Worm (Caenorhabditis elegans) whole organism, L4 larva: ENCODE results near the gene clec-250.

Experiments used
- D1046.2 ChIP-seq: fragments of 200-800 bp; sonication (Bioruptor generic); IDR thresholded peaks from 2 replicates; pipeline ENCODE4 v1.3.6; 2022; ENCODE audit warnings: missing genetic modification characterization, missing compliant biosample characterization
- F10B5.3 ChIP-seq: sonication (generic microtip); optimal IDR thresholded peaks from 2 replicates; lab custom pipeline; 2016; ENCODE audit warnings: mild to moderate bottlenecking, missing genetic modification characterization, missing compliant biosample characterization
- F44E2.7 ChIP-seq: fragments of 200-800 bp; sonication (Bioruptor generic); IDR thresholded peaks from 2 replicates; pipeline ENCODE4 v2.1.2; 2022; ENCODE audit warnings: missing genetic modification characterization, missing compliant biosample characterization
- R02D3.7 ChIP-seq: fragments of 150-350 bp; sonication (generic microtip); optimal IDR thresholded peaks from 3 replicates; lab custom pipeline; 2014; ENCODE audit warnings: missing biosample characterization, missing genetic modification characterization
- T20F7.1 ChIP-seq: fragments of 200-800 bp; sonication (Bioruptor generic); optimal IDR thresholded peaks from 2 replicates; lab custom pipeline; 2018; ENCODE audit warnings: mild to moderate bottlenecking, missing genetic modification characterization, missing compliant biosample characterization
- Y105C5A.15 ChIP-seq: fragments of 200-800 bp; sonication (Bioruptor generic); IDR thresholded peaks from 2 replicates; pipeline ENCODE4 v1.3.6; 2022; ENCODE audit warnings: missing genetic modification characterization, missing compliant biosample characterization
- Y48G9A.11 ChIP-seq: fragments of 200-800 bp; sonication (Bioruptor generic); IDR thresholded peaks from 2 replicates; pipeline ENCODE4 v1.3.6; 2022; ENCODE audit warnings: missing genetic modification reagents, missing genetic modification characterization, missing compliant biosample characterization
- Y75B8A.6 ChIP-seq: fragments of 200-800 bp; sonication (Bioruptor generic); IDR thresholded peaks from 2 replicates; pipeline ENCODE4 v1.3.6; 2022; ENCODE audit warnings: missing genetic modification reagents, missing genetic modification characterization, missing compliant biosample characterization
- aha-1 ChIP-seq: fragments of 150-350 bp; peaks from one replicate; lab custom pipeline; 2014; ENCODE audit warnings: missing biosample characterization, missing genetic modification characterization
- aly-2 ChIP-seq: sonication (generic microtip); optimal IDR thresholded peaks from 2 replicates; lab custom pipeline; 2018; ENCODE audit warnings: missing biosample characterization, missing genetic modification characterization
- attf-4 ChIP-seq: sonication (generic microtip); optimal IDR thresholded peaks from 3 replicates; lab custom pipeline; 2017; ENCODE audit warnings: missing biosample characterization, missing genetic modification characterization
- ceh-28 ChIP-seq: fragments of 150-350 bp; optimal IDR thresholded peaks from 2 replicates; lab custom pipeline; 2014; ENCODE audit warnings: missing biosample characterization, missing genetic modification reagents, missing genetic modification characterization
- ceh-62 ChIP-seq: sonication (generic microtip); optimal IDR thresholded peaks from 2 replicates; lab custom pipeline; 2017; ENCODE audit warnings: missing biosample characterization, missing genetic modification characterization
- ceh-82 ChIP-seq: sonication (generic microtip); optimal IDR thresholded peaks from 2 replicates; lab custom pipeline; 2017; ENCODE audit warnings: missing biosample characterization, missing genetic modification characterization
- ces-1 ChIP-seq: fragments of 150-350 bp; sonication (generic microtip); optimal IDR thresholded peaks from 4 replicates; lab custom pipeline; 2014; ENCODE audit warnings: missing biosample characterization, missing genetic modification reagents, missing genetic modification characterization
- ctbp-1 ChIP-seq: fragments of 200-800 bp; sonication (Bioruptor generic); IDR thresholded peaks from 2 replicates; pipeline ENCODE4 v1.3.6; 2022; ENCODE audit warnings: missing genetic modification reagents, missing genetic modification characterization, missing compliant biosample characterization
- daf-16 ChIP-seq, 3 experiments: sonication (generic microtip); optimal IDR thresholded peaks; 2 replicates each; lab custom pipeline; 2016 to 2017; ENCODE audit warnings: missing genetic modification characterization in 3 of 3, missing genetic modification reagents in 3 of 3, mild to moderate bottlenecking in 2 of 3, missing compliant biosample characterization in 2 of 3, missing biosample characterization in 1 of 3, moderate library complexity in 1 of 3
- daf-19 ChIP-seq: fragments of 200-800 bp; sonication (Bioruptor generic); conservative IDR thresholded peaks from 2 replicates; pipeline ENCODE4 v1.3.6; 2022; ENCODE audit warnings: missing genetic modification characterization, missing compliant biosample characterization
- dmd-9 ChIP-seq: fragments of 200-800 bp; sonication (Bioruptor generic); IDR thresholded peaks from 2 replicates; pipeline ENCODE4 v1.3.6; 2022; ENCODE audit warnings: missing genetic modification reagents, missing genetic modification characterization, missing compliant biosample characterization
- duxl-1 ChIP-seq: sonication (generic microtip); optimal IDR thresholded peaks from 2 replicates; lab custom pipeline; 2016; ENCODE audit warnings: mild to moderate bottlenecking, missing genetic modification characterization, moderate library complexity, missing compliant biosample characterization; ENCODE audit not compliant: poor library complexity
- fkh-10 ChIP-seq: fragments of 150-350 bp; optimal IDR thresholded peaks from 2 replicates; lab custom pipeline; 2014; ENCODE audit warnings: missing biosample characterization, missing genetic modification reagents, missing genetic modification characterization
- hmg-1.1 ChIP-seq: fragments of 200-800 bp; sonication (Bioruptor generic); IDR thresholded peaks from 2 replicates; pipeline ENCODE4 v1.3.6; 2022; ENCODE audit warnings: missing genetic modification reagents, missing genetic modification characterization, missing compliant biosample characterization
- jun-1 ChIP-seq: fragments of 150-350 bp; optimal IDR thresholded peaks from 2 replicates; lab custom pipeline; 2014; ENCODE audit warnings: missing biosample characterization, missing genetic modification reagents, missing genetic modification characterization
- lim-7 ChIP-seq: fragments of 200-800 bp; sonication (Bioruptor generic); IDR thresholded peaks from 2 replicates; pipeline ENCODE4 v1.3.6; 2022; ENCODE audit warnings: missing genetic modification characterization, missing compliant biosample characterization
- lin-1 ChIP-seq: fragments of 200-800 bp; sonication (Bioruptor generic); IDR thresholded peaks from 2 replicates; pipeline ENCODE4 v1.3.6; 2022; ENCODE audit warnings: missing genetic modification reagents, missing genetic modification characterization, missing compliant biosample characterization
- lin-29 ChIP-seq: fragments of 200-800 bp; sonication (Bioruptor generic); IDR thresholded peaks from 2 replicates; pipeline ENCODE4 v1.3.6; 2022; ENCODE audit warnings: missing genetic modification reagents, missing genetic modification characterization, missing compliant biosample characterization
- lsy-2 ChIP-seq, 2 experiments: fragments of 150-350 bp in 1 of 2; sonication (generic microtip) in 1 of 2; optimal IDR thresholded peaks; 2 replicates each; lab custom pipeline; 2014 to 2017; ENCODE audit warnings: missing biosample characterization in 2 of 2, missing genetic modification characterization in 2 of 2
- madf-5 ChIP-seq, 2 experiments: fragments of 200-800 bp; sonication (Bioruptor generic); IDR thresholded peaks; 2 replicates each; pipeline ENCODE4 v1.3.6; 2022; ENCODE audit warnings: missing compliant biosample characterization in 2 of 2, missing genetic modification characterization in 2 of 2
- madf-9 ChIP-seq: fragments of 200-800 bp; sonication (Bioruptor generic); conservative IDR thresholded peaks from 2 replicates; pipeline ENCODE4 v1.3.6; 2022; ENCODE audit warnings: missing genetic modification reagents, missing genetic modification characterization, missing compliant biosample characterization
- mdl-1 ChIP-seq, 2 experiments: fragments of 150-350 bp in 1 of 2; sonication (generic microtip) in 1 of 2; optimal IDR thresholded peaks; 2 replicates each; lab custom pipeline; 2014 to 2017; ENCODE audit warnings: missing biosample characterization in 2 of 2, missing genetic modification characterization in 2 of 2
- mdt-29 ChIP-seq: fragments of 200-800 bp; sonication (Bioruptor generic); IDR thresholded peaks from 2 replicates; pipeline ENCODE4 v1.3.6; 2022; ENCODE audit warnings: missing genetic modification reagents, missing genetic modification characterization, missing compliant biosample characterization
- mxl-3 ChIP-seq: fragments of 200-800 bp; sonication (Bioruptor generic); optimal IDR thresholded peaks from 2 replicates; lab custom pipeline; 2018; ENCODE audit warnings: mild to moderate bottlenecking, missing genetic modification characterization, missing compliant biosample characterization
- nhr-102 ChIP-seq: sonication (generic microtip); optimal IDR thresholded peaks from 2 replicates; lab custom pipeline; 2016; ENCODE audit warnings: mild to moderate bottlenecking, missing genetic modification characterization, moderate library complexity, missing compliant biosample characterization
- nhr-237 ChIP-seq: sonication (generic microtip); optimal IDR thresholded peaks from 2 replicates; lab custom pipeline; 2017; ENCODE audit warnings: missing biosample characterization, missing genetic modification characterization
- nhr-28 ChIP-seq: fragments of 150-350 bp; optimal IDR thresholded peaks from 2 replicates; lab custom pipeline; 2014; ENCODE audit warnings: missing biosample characterization, missing genetic modification characterization
- nhr-41 ChIP-seq: fragments of 200-800 bp; sonication (Bioruptor generic); IDR thresholded peaks from 2 replicates; pipeline ENCODE4 v1.3.6; 2022; ENCODE audit warnings: missing genetic modification reagents, missing genetic modification characterization, missing compliant biosample characterization
- nhr-48 ChIP-seq: sonication (generic microtip); optimal IDR thresholded peaks from 2 replicates; lab custom pipeline; 2016; ENCODE audit warnings: mild to moderate bottlenecking, missing genetic modification characterization, missing compliant biosample characterization
- pha-4 ChIP-seq, 2 experiments: fragments of 150-350 bp in 1 of 2; fragments of 200-800 bp in 1 of 2; sonication (Bioruptor generic) in 1 of 2; IDR thresholded peaks in 1 of 2; optimal IDR thresholded peaks in 1 of 2; 2 replicates each; pipeline versions ENCODE4 v1.3.6 to Lab custom; 2014 to 2022; ENCODE audit warnings: missing genetic modification characterization in 2 of 2, missing genetic modification reagents in 2 of 2, missing biosample characterization in 1 of 2, missing compliant biosample characterization in 1 of 2
- pqm-1 ChIP-seq: sonication (generic microtip); optimal IDR thresholded peaks from 2 replicates; lab custom pipeline; 2017; ENCODE audit warnings: missing biosample characterization, missing genetic modification characterization
- skn-1 ChIP-seq: fragments of 150-350 bp; optimal IDR thresholded peaks from 2 replicates; lab custom pipeline; 2014; ENCODE audit warnings: missing biosample characterization, missing genetic modification characterization
- snpc-1.2 ChIP-seq: fragments of 200-800 bp; sonication (Bioruptor generic); IDR thresholded peaks from 2 replicates; pipeline ENCODE4 v1.3.6; 2022; ENCODE audit warnings: missing genetic modification reagents, missing genetic modification characterization, missing compliant biosample characterization
- unc-130 ChIP-seq: sonication (generic microtip); optimal IDR thresholded peaks from 2 replicates; lab custom pipeline; 2016; ENCODE audit warnings: missing genetic modification reagents, missing genetic modification characterization, missing compliant biosample characterization
- unc-62 ChIP-seq, 3 experiments: fragments of 150-350 bp in 1 of 3; sonication (generic microtip); optimal IDR thresholded peaks in 2 of 3; peaks in 1 of 3; 1 replicate in 1 of 3; 2 replicates in 2 of 3; lab custom pipeline; 2014 to 2017; ENCODE audit warnings: missing biosample characterization in 3 of 3, missing genetic modification characterization in 3 of 3, missing genetic modification reagents in 3 of 3, missing genotype in 1 of 3
- zag-1 ChIP-seq: fragments of 150-350 bp; optimal IDR thresholded peaks from 2 replicates; lab custom pipeline; 2014; ENCODE audit warnings: missing biosample characterization, missing genetic modification characterization
- zfp-3 ChIP-seq: fragments of 200-800 bp; sonication (Bioruptor generic); conservative IDR thresholded peaks from 2 replicates; pipeline ENCODE4 v1.3.6; 2022; ENCODE audit warnings: missing genetic modification reagents, missing genetic modification characterization, missing compliant biosample characterization
- zip-11 ChIP-seq: fragments of 200-800 bp; sonication (Bioruptor generic); IDR thresholded peaks from 2 replicates; pipeline ENCODE4 v1.3.6; 2022; ENCODE audit warnings: missing genetic modification characterization, missing compliant biosample characterization
- zip-2 ChIP-seq: fragments of 150-350 bp; optimal IDR thresholded peaks from 2 replicates; lab custom pipeline; 2014; ENCODE audit warnings: missing biosample characterization, missing genetic modification characterization

The clec-250 gene

ce11 chrV:18712118-18712517 lies 29.9 kb downstream of the clec-250 start (continued):
- TF ChIP-seq D1046.2 (GFP tag; lab: Robert Waterston, UW) (peak; percentile 88; the same call in 1 of the 2 replicates), zag-1 (tag; lab: Kevin White, UChicago) (no peak), daf-19 (no peak), R02D3.7 (tag; lab: Kevin White, UChicago) (no peak), nhr-237 (no peak), mdt-29 (GFP tag; lab: Robert Waterston, UW) (no peak), daf-16 (GFP tag; optimal IDR thresholded peaks at IDR 0.05; lab: Kevin White, UChicago) (peak in 1 of 2 experiments; percentile 19), daf-16 (tag; optimal IDR thresholded peaks at IDR 0.05; lab: Kevin White, UChicago) (peak; percentile 17), unc-130 (GFP tag; lab: Kevin White, UChicago) (peak; percentile 26), nhr-28 (no peak), nhr-41 (0 out of 2 replicates have a peak, but pooled peaks have one; percentile 9), ceh-62 (tag; lab: Kevin White, UChicago) (no peak), nhr-48 (no peak), dmd-9 (no peak; the same call in 1 of the 2 replicates), nhr-102 (tag; lab: Kevin White, UChicago) (no peak), Y75B8A.6 (GFP tag; lab: Robert Waterston, UW) (no peak), ceh-82 (no peak), madf-5 (GFP tag; IDR thresholded peaks at IDR 0.05; lab: Robert Waterston, UW) (0 out of 4 replicates have a peak, but pooled peaks of 1 of the 2 experiments have one; percentile 68), Y105C5A.15 (GFP tag; lab: Robert Waterston, UW) (no peak), F44E2.7 (GFP tag; lab: Robert Waterston, UW) (peak; percentile 94), zfp-3 (no peak), ceh-28 (no peak), lim-7 (GFP tag; lab: Robert Waterston, UW) (no peak), lin-29 (peak; percentile 57; the same call in 1 of the 2 replicates), zip-11 (GFP tag; lab: Robert Waterston, UW) (no peak), snpc-1.2 (peak; percentile 65), mxl-3 (GFP tag; lab: Kevin White, UChicago) (no peak), fkh-10 (GFP tag; lab: Kevin White, UChicago) (no peak)

DNA sequence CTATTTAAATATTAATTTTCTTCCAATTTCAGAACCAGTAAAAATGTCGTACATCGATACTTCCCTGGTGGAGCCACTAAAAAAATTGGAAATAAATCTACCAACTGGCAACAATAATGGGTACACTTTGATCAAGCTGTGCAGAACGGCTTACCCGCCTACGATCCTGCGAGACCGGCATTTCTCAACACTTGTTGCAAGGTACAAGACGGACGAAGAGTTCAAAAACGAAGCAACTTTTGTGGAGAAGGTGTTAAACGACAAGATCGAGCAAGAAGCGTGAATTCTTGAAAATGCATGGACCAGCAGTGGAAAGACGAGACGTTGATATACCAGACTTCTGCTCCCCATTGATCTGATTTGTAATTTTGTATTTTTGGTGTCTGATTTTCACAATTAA lies 30.6 kb downstream of the clec-250 start:
- no peak for TF ChIP-seq ces-1 (GFP tag; lab: Kevin White, UChicago)
- peak; percentile 56 for TF ChIP-seq aha-1 (tag; lab: Kevin White, UChicago)
- TF ChIP-seq ceh-82: no peak

ce11 chrV:18710045-18710490 lies 31.9 kb downstream of the clec-250 start:
- TF ChIP-seq pqm-1 (no peak), mdl-1 (tag; optimal IDR thresholded peaks at IDR 0.05; lab: Kevin White, UChicago) (no peak), ceh-28 (no peak), jun-1 (tag; lab: Kevin White, UChicago) (no peak), nhr-28 (no peak), attf-4 (tag; lab: Kevin White, UChicago) (no peak), D1046.2 (GFP tag; lab: Robert Waterston, UW) (peak; percentile 54; the same call in 1 of the 2 replicates), pha-4 (GFP tag; IDR thresholded peaks at IDR 0.05; lab: Robert Waterston, UW) (no peak), pha-4 (tag; optimal IDR thresholded peaks at IDR 0.05; lab: Kevin White, UChicago) (no peak), madf-9 (no peak), F44E2.7 (GFP tag; lab: Robert Waterston, UW) (no peak), lin-1 (GFP tag; lab: Robert Waterston, UW) (no peak), unc-62 (GFP tag; optimal IDR thresholded peaks at IDR 0.05 in 1 of 2; lab: Kevin White, UChicago) (peak in 1 of 2 experiments; percentile 20), unc-62 (tag; optimal IDR thresholded peaks at IDR 0.05; lab: Kevin White, UChicago) (no peak), T20F7.1 (GFP tag; lab: Kevin White, UChicago) (no peak), zip-2 (tag; lab: Kevin White, UChicago) (peak; percentile 32), F10B5.3 (tag; lab: Kevin White, UChicago) (no peak), hmg-1.1 (no peak), lsy-2 (tag; optimal IDR thresholded peaks at IDR 0.05; lab: Kevin White, UChicago) (no peak), mdt-29 (GFP tag; lab: Robert Waterston, UW) (no peak), Y48G9A.11 (GFP tag; lab: Robert Waterston, UW) (no peak), skn-1 (tag; lab: Kevin White, UChicago) (no peak), zfp-3 (no peak), aha-1 (tag; lab: Kevin White, UChicago) (peak; percentile 39), ctbp-1 (GFP tag; lab: Robert Waterston, UW) (no peak), duxl-1 (tag; lab: Kevin White, UChicago) (peak; percentile 77), daf-16 (GFP tag; optimal IDR thresholded peaks at IDR 0.05; lab: Kevin White, UChicago) (peak in 1 of 2 experiments; percentile 13), daf-16 (tag; optimal IDR thresholded peaks at IDR 0.05; lab: Kevin White, UChicago) (peak; percentile 11), aly-2 (tag; lab: Kevin White, UChicago) (no peak)
